Worm (Caenorhabditis elegans) whole organism, L2 larva: ENCODE results near the gene pis-1.
A peak's percentile ranks its signal among the peaks of the same experiment; 100 is the strongest.

Experiments
- C34F6.9 ChIP-seq: fragments of 150-350 bp; optimal IDR thresholded peaks from 2 replicates; lab custom pipeline; 2014; ENCODE audit warnings: missing biosample characterization, missing genetic modification characterization
- R02D3.7 ChIP-seq: fragments of 150-350 bp; optimal IDR thresholded peaks from 2 replicates; lab custom pipeline; 2014; ENCODE audit warnings: missing biosample characterization, missing genetic modification characterization
- ZK546.5 ChIP-seq: sonication (generic microtip); optimal IDR thresholded peaks from 2 replicates; lab custom pipeline; 2017; ENCODE audit warnings: missing biosample characterization, missing genetic modification characterization
- aly-2 ChIP-seq: fragments of 150-350 bp; optimal IDR thresholded peaks from 2 replicates; lab custom pipeline; 2014; ENCODE audit warnings: missing biosample characterization, missing genetic modification characterization
- blmp-1 ChIP-seq: sonication (generic microtip); optimal IDR thresholded peaks from 2 replicates; lab custom pipeline; 2017; ENCODE audit warnings: missing genetic modification characterization, mild to moderate bottlenecking, missing compliant biosample characterization, antibody characterized with exemption, moderate library complexity; ENCODE audit not compliant: insufficient read depth
- ceh-16 ChIP-seq: fragments of 150-350 bp; optimal IDR thresholded peaks from 2 replicates; lab custom pipeline; 2014; ENCODE audit warnings: missing biosample characterization, missing genetic modification characterization
- ceh-82 ChIP-seq: fragments of 150-350 bp; optimal IDR thresholded peaks from 2 replicates; lab custom pipeline; 2014; ENCODE audit warnings: missing biosample characterization, missing genetic modification characterization
- dmd-4 ChIP-seq: sonication (generic microtip); optimal IDR thresholded peaks from 2 replicates; lab custom pipeline; 2017; ENCODE audit warnings: missing biosample characterization, missing genetic modification characterization
- elt-1 ChIP-seq: fragments of 150-350 bp; optimal IDR thresholded peaks from 2 replicates; lab custom pipeline; 2014; ENCODE audit warnings: missing biosample characterization, missing genetic modification characterization
- elt-3 ChIP-seq: sonication (generic microtip); optimal IDR thresholded peaks from 2 replicates; lab custom pipeline; 2017; ENCODE audit warnings: missing biosample characterization, missing genetic modification characterization
- fos-1 ChIP-seq: fragments of 150-350 bp; optimal IDR thresholded peaks from 2 replicates; lab custom pipeline; 2014; ENCODE audit warnings: missing biosample characterization, missing genetic modification characterization
- gmeb-1 ChIP-seq: fragments of 150-350 bp; optimal IDR thresholded peaks from 2 replicates; lab custom pipeline; 2014; ENCODE audit warnings: missing biosample characterization, missing genetic modification characterization
- lin-13 ChIP-seq: fragments of 150-350 bp; optimal IDR thresholded peaks from 2 replicates; lab custom pipeline; 2014; ENCODE audit warnings: missing biosample characterization, missing genetic modification reagents, missing genetic modification characterization
- lin-39 ChIP-seq: fragments of 150-350 bp; optimal IDR thresholded peaks from 2 replicates; lab custom pipeline; 2014; ENCODE audit warnings: missing biosample characterization, missing genetic modification reagents, missing genetic modification characterization
- lsy-2 ChIP-seq, 2 experiments: fragments of 150-350 bp in 1 of 2; sonication (generic microtip) in 1 of 2; optimal IDR thresholded peaks; 2 replicates each; lab custom pipeline; 2014 to 2017; ENCODE audit warnings: missing biosample characterization in 2 of 2, missing genetic modification characterization in 2 of 2
- mab-5 ChIP-seq: fragments of 150-350 bp; optimal IDR thresholded peaks from 2 replicates; lab custom pipeline; 2014; ENCODE audit warnings: missing biosample characterization, missing genetic modification characterization
- mbf-1 ChIP-seq: sonication (generic microtip); optimal IDR thresholded peaks from 2 replicates; lab custom pipeline; 2017; ENCODE audit warnings: missing biosample characterization, missing genetic modification characterization
- mdl-1 ChIP-seq, 2 experiments: fragments of 150-350 bp in 1 of 2; sonication (generic microtip) in 1 of 2; optimal IDR thresholded peaks; 2 replicates each; lab custom pipeline; 2017; ENCODE audit warnings: missing biosample characterization in 2 of 2, missing genetic modification characterization in 2 of 2
- nhr-11 ChIP-seq: fragments of 150-350 bp; optimal IDR thresholded peaks from 2 replicates; lab custom pipeline; 2014; ENCODE audit warnings: missing biosample characterization, missing genetic modification characterization
- nhr-12 ChIP-seq: fragments of 150-350 bp; optimal IDR thresholded peaks from 2 replicates; lab custom pipeline; 2014; ENCODE audit warnings: missing biosample characterization, missing genetic modification characterization
- nhr-129 ChIP-seq: fragments of 150-350 bp; optimal IDR thresholded peaks from 2 replicates; lab custom pipeline; 2014; ENCODE audit warnings: missing biosample characterization, missing genetic modification characterization
- nhr-21 ChIP-seq: fragments of 150-350 bp; optimal IDR thresholded peaks from 2 replicates; lab custom pipeline; 2014; ENCODE audit warnings: missing biosample characterization, missing genetic modification characterization
- nhr-23 ChIP-seq: fragments of 150-350 bp; optimal IDR thresholded peaks from 2 replicates; lab custom pipeline; 2014; ENCODE audit warnings: missing biosample characterization, missing genetic modification reagents, missing genetic modification characterization
- nhr-25 ChIP-seq: fragments of 150-350 bp; sonication (generic microtip); optimal IDR thresholded peaks from 3 replicates; lab custom pipeline; 2014; ENCODE audit warnings: missing biosample characterization, missing genetic modification characterization
- nhr-77 ChIP-seq: fragments of 150-350 bp; optimal IDR thresholded peaks from 2 replicates; lab custom pipeline; 2014; ENCODE audit warnings: missing biosample characterization, missing genetic modification characterization
- peb-1 ChIP-seq: fragments of 150-350 bp; optimal IDR thresholded peaks from 2 replicates; lab custom pipeline; 2014; ENCODE audit warnings: missing biosample characterization, missing genetic modification characterization
- sem-4 ChIP-seq: fragments of 150-350 bp; optimal IDR thresholded peaks from 2 replicates; lab custom pipeline; 2014; ENCODE audit warnings: missing biosample characterization, missing genetic modification reagents, missing genetic modification characterization
- skn-1 ChIP-seq: sonication (generic microtip); optimal IDR thresholded peaks from 2 replicates; lab custom pipeline; 2017; ENCODE audit warnings: missing biosample characterization, missing genetic modification characterization
- sma-3 ChIP-seq: sonication (generic microtip); optimal IDR thresholded peaks from 2 replicates; lab custom pipeline; 2016; ENCODE audit warnings: missing genetic modification reagents, missing genetic modification characterization, missing compliant biosample characterization
- sma-9 ChIP-seq, 2 experiments: fragments of 150-350 bp in 1 of 2; sonication (generic microtip) in 1 of 2; optimal IDR thresholded peaks; 2 replicates each; lab custom pipeline; 2014 to 2016; ENCODE audit warnings: missing genetic modification characterization in 2 of 2, mild to moderate bottlenecking in 1 of 2, missing biosample characterization in 1 of 2, missing compliant biosample characterization in 1 of 2, missing genetic modification reagents in 1 of 2, moderate library complexity in 1 of 2
- snpc-4 ChIP-seq: fragments of 150-350 bp; optimal IDR thresholded peaks from 2 replicates; lab custom pipeline; 2014; ENCODE audit warnings: missing biosample characterization, missing genetic modification characterization
- unc-39 ChIP-seq: fragments of 150-350 bp; optimal IDR thresholded peaks from 2 replicates; lab custom pipeline; 2014; ENCODE audit warnings: missing biosample characterization, missing genetic modification characterization
- unc-55 ChIP-seq: fragments of 150-350 bp; sonication (generic microtip); optimal IDR thresholded peaks from 3 replicates; lab custom pipeline; 2014; ENCODE audit warnings: missing biosample characterization, missing genetic modification reagents, missing genetic modification characterization
- zag-1 ChIP-seq: fragments of 150-350 bp; optimal IDR thresholded peaks from 2 replicates; lab custom pipeline; 2014; ENCODE audit warnings: missing biosample characterization, missing genetic modification characterization
- ztf-4 ChIP-seq: fragments of 150-350 bp; optimal IDR thresholded peaks from 2 replicates; lab custom pipeline; 2014; ENCODE audit warnings: missing biosample characterization, missing genetic modification characterization

The pis-1 gene

ce11 chrIV:9789496-9789895, 6.9 kb downstream of the pis-1 start, which contains the start of gene T13F2.4:
Gene T13F2.4, plus strand, starts transcription at chrIV:9789796.
- TF ChIP-seq lsy-2 (tag; optimal IDR thresholded peaks at IDR 0.05; lab: Kevin White, UChicago), result no peak
- no peak for TF ChIP-seq lin-39 (tag; lab: Kevin White, UChicago)
- TF ChIP-seq snpc-4 (tag; lab: Kevin White, UChicago), result no peak
- no peak for TF ChIP-seq aly-2 (tag; lab: Kevin White, UChicago)
- TF ChIP-seq ZK546.5 (tag; lab: Kevin White, UChicago), result no peak
- TF ChIP-seq ztf-4 (tag; lab: Kevin White, UChicago), result no peak
- no peak for TF ChIP-seq zag-1
- TF ChIP-seq C34F6.9 (tag; lab: Kevin White, UChicago), result no peak
- no peak for TF ChIP-seq blmp-1 (tag; lab: Kevin White, UChicago)
- no peak for TF ChIP-seq mbf-1 (tag; lab: Kevin White, UChicago)
- no peak for TF ChIP-seq nhr-21 (tag; lab: Kevin White, UChicago)
- TF ChIP-seq sma-3, result no peak
- no peak for TF ChIP-seq mdl-1 (tag; optimal IDR thresholded peaks at IDR 0.05; lab: Kevin White, UChicago)
- TF ChIP-seq nhr-77, result no peak
- TF ChIP-seq unc-39 (tag; lab: Kevin White, UChicago), result no peak

ce11 chrIV:9784689-9785088, 11.7 kb downstream of the pis-1 start, which contains the start of gene sre-4:
Gene sre-4, minus strand, starts transcription at chrIV:9784789.
- TF ChIP-seq unc-55 (GFP tag; lab: Kevin White, UChicago) (no peak), ZK546.5 (tag; lab: Kevin White, UChicago) (no peak), nhr-21 (tag; lab: Kevin White, UChicago) (no peak), nhr-23 (tag; lab: Kevin White, UChicago) (no peak), nhr-129 (tag; lab: Kevin White, UChicago) (no peak)
- TF ChIP-seq, all 48 proteins: peak for 0

ce11 chrIV:9778016-9778415, 18.4 kb downstream of the pis-1 start, which contains the start of gene T13F2.6:
Gene T13F2.6, plus strand, starts transcription at chrIV:9778321.
- no peak for TF ChIP-seq nhr-11 (tag; lab: Kevin White, UChicago)
- no peak for TF ChIP-seq blmp-1 (tag; lab: Kevin White, UChicago)
- TF ChIP-seq, all 48 proteins: peak for 0

DNA sequence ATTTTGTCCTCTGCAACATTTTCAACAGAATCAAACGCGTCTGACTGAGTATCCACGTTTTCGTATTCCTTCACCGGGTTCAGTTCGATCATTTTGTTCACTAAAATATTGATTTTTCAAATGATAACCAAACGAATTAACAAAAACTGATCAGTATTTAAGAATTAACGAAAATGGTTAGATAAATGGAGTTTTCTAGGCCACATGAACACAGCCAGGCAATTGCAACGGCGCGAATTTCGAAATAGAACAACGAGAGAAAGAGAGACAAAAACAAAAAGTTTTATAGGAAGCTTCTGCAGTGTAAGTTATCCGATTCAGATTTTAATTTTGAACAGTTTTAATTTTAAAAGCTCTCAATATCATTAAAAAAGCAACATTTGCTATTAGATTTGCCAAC, 18.9 kb downstream of the pis-1 start, which contains the start of gene sna-2:
TSS of gene sna-2 (minus strand) at position 100 of the 400 bp plus-strand sequence.
- TF ChIP-seq ceh-82 (tag; lab: Kevin White, UChicago), result no peak
- TF ChIP-seq sma-3, result peak; percentile 11
- TF ChIP-seq unc-55 (GFP tag; lab: Kevin White, UChicago), result peak; percentile 88
- no peak for TF ChIP-seq sem-4 (tag; lab: Kevin White, UChicago)
- peak; percentile 25 for TF ChIP-seq fos-1 (tag; lab: Kevin White, UChicago)
- TF ChIP-seq peb-1 (tag; lab: Kevin White, UChicago), result no peak
- no peak for TF ChIP-seq skn-1 (tag; lab: Kevin White, UChicago)
- TF ChIP-seq ztf-4 (tag; lab: Kevin White, UChicago), result no peak
- TF ChIP-seq C34F6.9 (tag; lab: Kevin White, UChicago), result peak; percentile 77
- peak; percentile 87 for TF ChIP-seq gmeb-1 (tag; lab: Kevin White, UChicago)
- TF ChIP-seq nhr-129 (tag; lab: Kevin White, UChicago), result peak; percentile 52
- no peak for TF ChIP-seq mab-5 (tag; lab: Kevin White, UChicago)
- no peak for TF ChIP-seq elt-3 (tag; lab: Kevin White, UChicago)
- TF ChIP-seq sma-9 (GFP tag; optimal IDR thresholded peaks at IDR 0.05; lab: Kevin White, UChicago), result peak; percentile 61
- no peak for TF ChIP-seq sma-9 (tag; optimal IDR thresholded peaks at IDR 0.05; lab: Kevin White, UChicago)
- peak in 1 of 2 experiments; percentile 71 for TF ChIP-seq lsy-2 (tag; optimal IDR thresholded peaks at IDR 0.05; lab: Kevin White, UChicago)
- TF ChIP-seq lin-13 (GFP tag; lab: Kevin White, UChicago), result peak; percentile 8
- no peak for TF ChIP-seq nhr-25 (tag; lab: Kevin White, UChicago)
- TF ChIP-seq nhr-12 (tag; lab: Kevin White, UChicago), result no peak
- TF ChIP-seq ceh-16 (tag; lab: Kevin White, UChicago), result no peak
- TF ChIP-seq elt-1, result no peak

- no peak for TF ChIP-seq fos-1 (tag; lab: Kevin White, UChicago)
- no peak for TF ChIP-seq lin-39 (tag; lab: Kevin White, UChicago)
- TF ChIP-seq dmd-4 (tag; lab: Kevin White, UChicago), result no peak
- TF ChIP-seq R02D3.7, result no peak
- no peak for TF ChIP-seq zag-1
Observed at ce11 chrIV:9773441-9773840, 23.0 kb downstream of the pis-1 start.
